Fruit fly (Drosophila melanogaster) whole organism, adult: Measurements from ENCODE around the gene cerv.

Experiments
- CG11617 ChIP-seq: fragments of 200-800 bp; sonication (Bioruptor generic); optimal IDR thresholded peaks from 2 replicates; lab custom pipeline; 2017; ENCODE audit warnings: mild to moderate bottlenecking, missing biosample characterization, missing genetic modification reagents, missing genetic modification characterization
- CG14711 ChIP-seq: fragments of 200-800 bp; sonication (Bioruptor generic); optimal IDR thresholded peaks from 2 replicates; lab custom pipeline; 2018; ENCODE audit warnings: missing biosample characterization, mild to moderate bottlenecking, missing genetic modification characterization, moderate library complexity
- CG5204 ChIP-seq: fragments of 200-800 bp; sonication (Bioruptor generic); optimal IDR thresholded peaks from 2 replicates; lab custom pipeline; 2016; ENCODE audit warnings: missing biosample characterization, missing genetic modification characterization
- CG7045 ChIP-seq: fragments of 200-800 bp; sonication (Bioruptor generic); optimal IDR thresholded peaks from 2 replicates; lab custom pipeline; 2017; ENCODE audit warnings: missing biosample characterization, mild to moderate bottlenecking, missing genetic modification characterization
- CG7101 ChIP-seq: fragments of 200-800 bp; sonication (Bioruptor generic); optimal IDR thresholded peaks from 2 replicates; lab custom pipeline; 2018; ENCODE audit warnings: missing biosample characterization, mild to moderate bottlenecking, missing genetic modification characterization, moderate library complexity
- Crg-1 ChIP-seq: fragments of 200-800 bp; sonication (Bioruptor generic); optimal IDR thresholded peaks from 2 replicates; lab custom pipeline; 2016; ENCODE audit warnings: missing biosample characterization, missing genetic modification characterization
- bab1 ChIP-seq: fragments of 200-800 bp; sonication (Bioruptor generic); optimal IDR thresholded peaks from 3 replicates; lab custom pipeline; 2019; ENCODE audit warnings: missing biosample characterization, mild to moderate bottlenecking, missing genetic modification characterization, moderate library complexity
- kay ChIP-seq: fragments of 200-800 bp; sonication (Bioruptor generic); peaks from one replicate; lab custom pipeline; 2016; ENCODE audit warnings: missing biosample characterization, missing genetic modification characterization, borderline replicate concordance
- ovo ChIP-seq: fragments of 200-800 bp; sonication (Bioruptor generic); optimal IDR thresholded peaks from 2 replicates; lab custom pipeline; 2016; ENCODE audit warnings: missing biosample characterization, missing genetic modification characterization
- pad ChIP-seq: fragments of 200-800 bp; sonication (Bioruptor generic); optimal IDR thresholded peaks from 3 replicates; lab custom pipeline; 2017; ENCODE audit warnings: missing biosample characterization, missing genetic modification characterization, mild to moderate bottlenecking, moderate library complexity, missing genetic modification reagents
- tj ChIP-seq: fragments of 200-800 bp; sonication (Bioruptor generic); optimal IDR thresholded peaks from 3 replicates; lab custom pipeline; 2017; ENCODE audit warnings: missing biosample characterization, mild to moderate bottlenecking, missing genetic modification characterization, moderate library complexity
- toe ChIP-seq: fragments of 200-800 bp; sonication (Bioruptor generic); optimal IDR thresholded peaks from 2 replicates; lab custom pipeline; 2016; ENCODE audit warnings: missing biosample characterization, missing genetic modification characterization

DNA sequence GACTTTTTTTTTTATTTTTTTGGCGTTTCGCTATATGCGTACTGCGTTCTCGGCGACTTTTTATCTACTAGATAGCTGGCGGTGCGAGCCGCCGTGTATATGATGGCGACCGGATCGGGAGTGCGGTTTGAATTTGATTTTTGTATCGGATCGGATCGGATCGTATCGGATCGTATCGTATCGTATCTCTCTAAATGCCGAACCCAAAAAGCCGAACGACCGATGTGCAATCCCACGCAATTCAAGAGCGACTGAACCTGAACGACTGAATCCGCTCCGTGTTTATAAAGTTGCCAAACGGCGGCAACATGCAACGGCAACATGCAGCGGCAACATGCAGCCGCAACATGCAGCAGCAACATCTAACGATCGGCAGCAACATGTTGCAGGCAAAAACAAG is 48.3 kb upstream of the cerv start:
- TF ChIP-seq CG14711 (tag; lab: Kevin White, UChicago): no peak
- no peak for TF ChIP-seq kay (GFP tag; lab: Kevin White, UChicago)
- no peak for TF ChIP-seq ovo (GFP tag; lab: Kevin White, UChicago)
- no peak for TF ChIP-seq toe (GFP tag; lab: Kevin White, UChicago)
- no peak for TF ChIP-seq pad (GFP tag; lab: Kevin White, UChicago)
- peak; percentile 30 for TF ChIP-seq tj (GFP tag; lab: Kevin White, UChicago)
- peak; percentile 14 for TF ChIP-seq Crg-1 (GFP tag; lab: Kevin White, UChicago)
- TF ChIP-seq bab1 (GFP tag; lab: Kevin White, UChicago): peak; percentile 42
- TF ChIP-seq CG7045 (GFP tag; lab: Kevin White, UChicago): no peak
- TF ChIP-seq CG11617 (GFP tag; lab: Kevin White, UChicago): no peak
- no peak for TF ChIP-seq CG7101 (tag; lab: Kevin White, UChicago)
- TF ChIP-seq CG5204: no peak
